Worm (Caenorhabditis elegans): ENCODE measurements around the gene T01G1.4.

- TF ChIP-seq nhr-6 (tag; optimal IDR thresholded peaks at IDR 0.05) (no peak), nhr-11 (tag; optimal IDR thresholded peaks at IDR 0.05) (no peak), unc-62 (GFP tag; optimal IDR thresholded peaks at IDR 0.05) (no peak), ceh-82 (tag; optimal IDR thresholded peaks at IDR 0.05) (no peak), zag-1 (tag; optimal IDR thresholded peaks at IDR 0.05) (no peak), skn-1 (tag; optimal IDR thresholded peaks at IDR 0.05) (no peak), nhr-77 (tag; optimal IDR thresholded peaks at IDR 0.05) (no peak)
These were observed 42.1 kb upstream of the T01G1.4 start, which contains the start of the genes memi-3 and cyp-31A2 for ce11 chrIV:11403288-11403991.

Measured in whole organism, L2 larva.